Fruit fly (Drosophila melanogaster) S2 (cell line): ENCODE results near the gene CG15296.

Source experiments
- CG8478 ChIP-seq: fragments of >200 bp; optimal IDR thresholded peaks from 2 replicates; lab custom pipeline; 2018
- CTCF ChIP-seq, 2 experiments: fragments of >200 bp; optimal IDR thresholded peaks; 2 replicates each; lab custom pipeline; 2018

Gene CG15296

DNA sequence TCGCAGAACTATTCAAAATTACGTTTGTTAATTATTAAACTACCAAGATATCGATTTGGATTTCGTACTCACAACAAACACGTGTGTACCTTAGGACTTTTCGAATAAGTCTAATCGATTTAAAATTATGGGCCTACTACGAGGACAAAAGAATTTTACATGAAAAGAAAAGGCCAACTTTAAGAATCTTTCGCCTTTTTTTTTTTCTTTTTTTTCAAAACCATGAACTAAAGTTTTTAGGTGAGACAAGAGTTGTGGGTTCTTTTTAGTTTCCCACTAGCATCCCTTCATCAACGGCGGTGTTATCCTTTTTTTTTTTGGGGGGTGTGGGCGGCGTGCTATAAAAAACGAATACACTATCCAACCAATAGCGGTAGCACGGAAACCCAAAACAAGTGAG lies at the start of gene CG15296:
CG15296 (minus strand) TSS at position 101 of the 400 bp plus-strand sequence.
- TF ChIP-seq CTCF (optimal IDR thresholded peaks at IDR 0.05; lab: Kevin White, UChicago) (no peak), CG8478 (lab: Kevin White, UChicago) (no peak)

DNA sequence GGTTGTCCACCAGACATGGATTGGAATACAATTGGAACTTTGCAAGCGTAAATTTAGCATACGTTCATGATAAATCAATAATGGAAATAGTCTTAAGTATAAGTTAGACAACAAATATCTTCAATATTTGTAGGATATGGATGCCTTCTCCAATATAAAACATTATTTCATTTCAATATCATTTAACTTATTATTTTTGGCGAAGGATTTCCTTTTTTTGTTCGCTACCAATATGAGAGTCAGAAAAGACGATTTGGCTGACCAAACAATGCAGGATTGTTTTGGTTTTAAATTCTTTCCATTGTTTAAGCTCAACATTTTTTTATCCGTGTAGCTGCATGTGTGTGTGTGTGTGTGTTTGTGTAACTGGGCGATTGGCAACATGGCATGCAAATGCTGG lies 48.8 kb upstream of the CG15296 start:
- TF ChIP-seq CG8478 (lab: Kevin White, UChicago) (no peak), CTCF (optimal IDR thresholded peaks at IDR 0.05; lab: Kevin White, UChicago) (no peak)

DNA sequence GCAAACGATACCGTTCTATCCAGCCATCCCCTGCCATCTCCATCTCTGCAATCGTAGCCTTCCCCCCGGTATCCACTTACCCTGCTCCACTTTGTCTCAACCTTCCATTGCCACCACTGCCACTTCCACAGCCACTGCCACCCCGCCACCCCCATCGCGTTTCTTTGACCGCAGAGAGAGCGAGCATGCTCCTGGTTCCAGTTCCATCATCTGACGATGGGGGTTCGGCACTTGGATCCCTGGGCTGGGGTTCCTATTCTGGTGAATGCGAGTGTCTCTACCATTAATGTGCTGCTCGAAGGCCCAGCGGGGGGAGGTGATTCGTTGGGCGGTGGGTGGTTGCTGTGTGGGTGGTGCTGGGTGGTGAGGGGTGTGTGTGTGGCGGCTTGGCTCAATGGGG lies 47.2 kb upstream of the CG15296 start:
- TF ChIP-seq CG8478 (lab: Kevin White, UChicago), result no peak
- TF ChIP-seq CTCF (optimal IDR thresholded peaks at IDR 0.05; lab: Kevin White, UChicago), result no peak

DNA sequence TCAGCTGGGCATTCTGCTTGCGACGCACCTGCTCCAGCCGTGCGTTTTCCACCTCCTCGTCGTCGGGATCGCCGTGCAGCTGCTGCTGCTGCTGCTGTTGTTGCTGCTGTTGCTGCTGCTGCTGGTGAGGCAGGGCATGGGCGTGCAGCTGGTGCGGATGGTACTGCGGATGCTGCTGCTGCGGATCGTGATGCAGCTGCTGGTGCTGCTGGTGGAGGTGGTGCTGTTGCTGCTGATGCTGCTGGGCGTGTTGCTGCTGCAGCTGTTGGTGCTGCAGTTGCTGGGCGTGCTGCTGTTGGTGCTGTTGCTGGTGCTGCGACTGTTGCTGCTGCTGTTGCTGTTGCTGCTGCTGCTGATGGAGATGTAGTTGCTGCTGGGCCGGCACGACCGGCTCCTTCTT lies 41.2 kb upstream of the CG15296 start:
- TF ChIP-seq CG8478 (lab: Kevin White, UChicago), result no peak
- TF ChIP-seq CTCF (optimal IDR thresholded peaks at IDR 0.05; lab: Kevin White, UChicago), result no peak

DNA sequence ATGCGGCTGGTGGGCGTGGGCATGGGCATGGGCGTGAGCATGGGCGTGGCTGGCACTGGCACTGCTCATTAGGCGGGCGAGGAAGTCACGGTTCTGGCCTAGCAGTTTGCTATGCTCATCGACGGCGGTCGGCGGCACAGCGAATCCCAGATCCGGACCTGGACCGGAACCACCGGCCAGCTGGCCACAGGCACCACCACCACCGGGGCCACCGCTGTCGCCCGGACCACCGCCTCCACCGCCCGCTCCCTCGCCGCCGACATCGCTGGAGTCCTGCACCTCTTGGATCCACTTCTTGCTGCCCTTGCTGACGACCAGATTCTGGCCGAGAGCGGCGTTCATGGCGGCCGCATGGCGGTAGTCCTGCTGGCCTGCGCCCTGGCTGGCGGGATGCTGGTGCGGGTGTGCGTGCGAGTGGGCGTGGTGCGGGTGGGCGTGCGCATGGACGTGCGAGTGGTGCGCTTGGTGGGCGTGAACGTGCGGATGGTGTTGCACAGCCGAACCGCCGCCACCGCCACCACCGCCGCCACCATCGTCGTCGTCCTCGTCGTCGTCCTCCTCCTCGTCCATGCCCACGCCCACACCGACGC lies 40.6 kb upstream of the CG15296 start:
- TF ChIP-seq CG8478 (lab: Kevin White, UChicago) (no peak), CTCF (optimal IDR thresholded peaks at IDR 0.05; lab: Kevin White, UChicago) (no peak)

DNA sequence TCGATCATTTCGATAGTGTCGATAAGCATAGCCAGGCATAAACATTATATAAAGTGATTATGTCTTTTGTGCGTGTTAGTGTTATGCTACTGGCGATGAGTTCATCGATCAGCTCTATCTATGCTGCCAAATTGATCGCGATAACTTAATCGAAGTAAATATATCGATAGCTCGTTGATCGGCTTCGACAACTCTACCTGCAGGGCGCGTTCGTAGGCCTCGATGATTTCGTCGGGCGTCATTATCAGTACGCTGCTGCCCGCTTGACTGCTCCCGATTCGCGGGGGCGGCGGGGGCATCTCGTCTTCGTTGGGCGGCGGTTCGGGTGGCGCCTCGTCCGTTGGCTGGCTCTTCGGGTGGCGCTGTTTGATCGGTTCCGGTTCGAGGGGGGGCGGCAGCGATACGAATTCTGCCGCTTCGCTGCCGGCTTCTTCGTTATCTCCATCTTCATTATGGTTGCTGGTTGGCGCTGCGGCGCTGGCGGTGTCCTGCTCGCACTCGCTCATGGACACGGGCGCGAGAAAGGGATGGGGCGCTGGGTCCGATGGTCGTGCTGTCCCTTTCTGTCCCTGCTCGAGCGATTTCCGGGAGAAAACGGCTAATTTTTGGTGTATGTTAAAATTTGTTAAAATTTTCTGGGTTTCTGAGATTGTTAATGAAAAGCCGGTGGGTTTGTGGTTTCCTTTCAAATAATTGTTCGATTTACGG lies 35.8 kb upstream of the CG15296 start, which contains the start of gene CG1628:
CG1628 (minus strand) TSS at position 658 of the 708 bp plus-strand sequence.
- no peak for TF ChIP-seq CTCF (optimal IDR thresholded peaks at IDR 0.05; lab: Kevin White, UChicago)
- TF ChIP-seq CG8478 (lab: Kevin White, UChicago), result no peak

DNA sequence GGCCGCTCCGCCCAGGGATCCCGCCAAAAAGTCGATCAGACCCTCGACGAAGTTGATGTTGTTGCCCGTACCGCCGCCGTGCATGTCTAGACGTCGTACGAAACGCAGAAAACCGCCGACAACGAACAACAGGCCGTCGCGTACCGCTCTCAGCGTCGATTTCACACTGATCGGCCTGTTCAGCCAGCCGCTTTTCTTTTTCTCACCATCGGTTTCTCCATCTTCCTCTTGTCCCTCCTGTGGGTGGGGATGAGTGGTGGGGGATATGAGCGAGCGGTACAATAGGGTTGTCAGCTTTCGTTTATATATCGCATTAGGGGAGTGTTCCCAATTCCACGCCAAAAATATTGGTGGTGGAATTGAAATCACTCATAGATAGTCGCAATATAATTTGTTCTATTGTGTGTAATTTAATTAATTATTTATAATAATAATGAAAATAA lies 35.1 kb upstream of the CG15296 start:
- TF ChIP-seq CTCF (optimal IDR thresholded peaks at IDR 0.05; lab: Kevin White, UChicago) (no peak), CG8478 (lab: Kevin White, UChicago) (no peak)

DNA sequence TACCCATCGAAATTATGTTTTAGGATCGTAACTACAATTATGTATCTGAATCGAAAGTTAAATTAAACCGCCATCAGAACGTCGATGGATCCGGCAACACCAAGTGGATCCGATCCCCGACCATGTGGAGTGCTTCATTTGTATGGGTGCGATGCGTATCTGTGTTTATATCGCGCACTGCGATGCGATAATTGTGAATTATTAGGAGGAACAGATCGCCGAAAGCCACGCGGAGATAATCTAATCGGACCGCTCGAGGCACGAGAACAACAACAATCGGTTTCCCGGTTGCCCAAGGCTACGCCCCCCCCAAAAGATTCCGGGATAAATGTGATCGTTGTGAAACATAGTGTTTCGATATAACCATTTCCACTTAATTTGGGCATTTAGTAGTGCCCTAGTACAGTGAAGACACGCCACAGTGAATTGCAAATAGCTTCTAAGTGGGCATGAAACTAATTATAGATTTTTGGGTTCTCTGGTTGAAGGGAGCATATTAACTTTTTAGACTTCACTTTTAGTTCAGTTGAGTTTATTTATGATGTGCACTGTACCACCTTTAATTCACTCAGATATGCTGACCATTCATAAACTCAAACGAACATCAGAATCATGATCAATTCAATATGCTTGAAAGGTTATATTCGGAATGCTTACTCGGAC lies 34.0 kb upstream of the CG15296 start:
- TF ChIP-seq CTCF (optimal IDR thresholded peaks at IDR 0.05; lab: Kevin White, UChicago), result no peak
- TF ChIP-seq CG8478 (lab: Kevin White, UChicago), result no peak

DNA sequence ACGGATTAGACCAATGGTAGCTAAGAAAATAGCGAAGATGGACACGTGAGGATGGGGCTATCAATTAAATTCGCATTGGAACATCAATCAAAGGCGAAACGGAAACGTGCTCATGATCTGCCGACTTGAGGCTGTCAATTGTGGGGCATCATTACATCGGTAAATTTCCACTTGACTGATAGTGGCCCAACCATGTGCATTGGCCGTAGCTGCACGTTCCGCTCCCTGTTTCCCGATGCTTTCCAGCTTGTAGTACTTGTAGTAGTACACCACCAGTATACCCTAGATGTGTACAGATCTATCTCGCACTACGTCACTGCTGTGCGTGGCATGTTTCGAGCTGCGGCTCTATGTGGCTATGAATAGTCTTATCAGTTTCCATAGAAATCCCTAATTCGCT lies 32.9 kb upstream of the CG15296 start:
- TF ChIP-seq CTCF (optimal IDR thresholded peaks at IDR 0.05; lab: Kevin White, UChicago), result no peak
- TF ChIP-seq CG8478 (lab: Kevin White, UChicago), result no peak

DNA sequence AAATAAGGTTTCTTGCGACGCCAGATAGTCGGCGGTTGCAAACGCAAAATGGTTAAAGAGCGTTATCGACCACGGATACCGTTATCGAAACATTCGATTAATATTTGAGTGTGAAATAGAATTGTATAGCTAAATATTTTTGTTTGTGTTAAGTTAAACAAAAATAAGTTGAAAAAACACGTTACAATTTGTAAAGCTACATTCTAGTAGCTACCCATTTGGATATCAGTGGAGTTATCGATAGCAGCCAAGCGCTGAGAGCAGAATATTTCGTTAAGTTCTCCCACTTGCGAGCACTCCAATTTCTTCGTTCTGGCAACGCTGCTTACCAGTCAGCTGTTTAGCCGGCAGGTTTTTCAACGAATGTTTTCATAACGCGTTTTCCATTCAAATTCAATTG lies 29.4 kb upstream of the CG15296 start, which contains the start of the genes Hmr and CG2124:
Hmr (minus strand) TSS at position 43 of the 400 bp plus-strand sequence.
CG2124 (plus strand) TSS at position 310 of the 400 bp plus-strand sequence.
- TF ChIP-seq CTCF (optimal IDR thresholded peaks at IDR 0.05; lab: Kevin White, UChicago) (no peak), CG8478 (lab: Kevin White, UChicago) (no peak)

DNA sequence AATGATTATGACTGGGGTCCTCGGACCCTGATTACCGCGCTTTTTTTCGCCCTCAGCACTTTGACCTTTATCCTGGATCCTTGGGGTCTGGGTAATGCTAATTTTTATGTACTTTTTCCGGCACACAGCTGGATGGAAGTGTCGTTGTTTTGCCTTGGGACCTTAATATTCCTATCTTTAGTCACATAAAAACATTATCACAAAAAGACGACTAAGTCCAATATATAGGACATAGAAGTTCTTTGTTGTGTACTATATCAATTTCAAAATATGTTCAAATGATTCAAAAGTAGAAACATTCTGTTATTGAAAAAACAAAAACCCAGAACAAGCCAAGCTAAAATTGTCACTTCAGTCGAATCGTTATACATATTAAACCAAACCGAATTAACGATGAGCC lies 22.4 kb upstream of the CG15296 start, which contains the start of gene Rab9D:
Rab9D (plus strand) TSS at position 301 of the 400 bp plus-strand sequence.
- TF ChIP-seq CG8478 (lab: Kevin White, UChicago) (no peak), CTCF (optimal IDR thresholded peaks at IDR 0.05; lab: Kevin White, UChicago) (no peak)

DNA sequence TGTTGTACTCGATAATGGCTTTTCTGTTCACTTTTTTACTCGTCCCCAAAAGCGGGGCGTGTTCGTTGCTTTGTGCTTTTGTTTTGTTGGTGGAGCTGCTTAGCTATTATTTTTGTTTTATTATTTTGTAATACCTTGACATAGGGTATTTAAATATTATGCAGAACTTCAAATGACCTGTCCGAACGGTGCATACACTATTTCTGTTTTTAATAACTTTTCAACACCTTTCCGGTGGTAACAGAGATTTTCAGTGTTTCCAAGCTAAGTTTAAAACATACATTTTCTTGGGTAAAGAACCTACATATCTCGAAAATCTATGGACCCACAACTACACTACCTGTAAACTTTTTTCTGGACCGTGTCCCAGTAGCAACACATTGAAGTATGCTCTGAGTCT lies 21.1 kb upstream of the CG15296 start:
- no peak for TF ChIP-seq CG8478 (lab: Kevin White, UChicago)
- TF ChIP-seq CTCF (optimal IDR thresholded peaks at IDR 0.05; lab: Kevin White, UChicago), result no peak

DNA sequence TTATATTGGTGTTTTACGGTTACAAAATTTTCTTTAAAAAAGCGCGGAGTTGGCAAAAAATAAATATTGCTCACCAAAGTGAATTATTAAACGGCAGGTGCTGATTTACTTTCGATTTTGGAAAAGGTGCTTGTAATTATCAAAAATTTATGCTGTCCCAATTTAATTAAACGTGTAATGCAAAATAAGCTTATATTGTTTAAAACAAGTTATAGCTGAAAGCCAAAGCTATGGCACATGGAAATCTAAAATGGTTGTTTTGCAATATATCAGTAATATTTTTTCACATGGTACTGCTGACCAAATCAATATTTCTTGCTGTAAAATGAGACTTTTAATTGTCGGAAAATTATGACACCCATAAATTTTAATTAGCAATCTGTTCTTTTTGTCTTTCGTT lies 19.8 kb upstream of the CG15296 start:
- no peak for TF ChIP-seq CG8478 (lab: Kevin White, UChicago)
- no peak for TF ChIP-seq CTCF (optimal IDR thresholded peaks at IDR 0.05; lab: Kevin White, UChicago)

DNA sequence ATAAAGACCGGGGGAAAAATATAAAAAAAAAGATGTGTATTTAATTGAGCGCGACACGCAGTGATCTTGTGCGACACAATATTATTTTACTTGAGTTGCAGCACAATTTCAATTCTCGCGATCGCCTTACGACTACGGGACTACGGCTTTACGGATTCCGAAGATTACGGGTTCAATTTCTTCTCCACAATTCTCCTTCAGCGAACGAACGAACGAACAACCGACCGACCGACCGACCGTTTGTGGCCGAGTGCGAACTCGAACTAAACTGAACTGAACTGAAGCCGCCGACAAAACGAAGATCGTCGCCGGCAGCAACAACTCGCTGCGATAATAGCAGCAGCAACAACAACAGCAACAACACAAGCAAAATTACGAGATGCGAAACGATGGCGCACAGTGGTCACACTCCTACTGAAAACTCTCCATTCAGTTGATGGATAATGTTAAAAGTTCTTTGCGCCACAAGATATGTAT lies 18.8 kb upstream of the CG15296 start, which contains the start of gene spri:
spri (minus strand) TSS at position 265 of the 477 bp plus-strand sequence.
- TF ChIP-seq CG8478 (lab: Kevin White, UChicago) (no peak), CTCF (optimal IDR thresholded peaks at IDR 0.05; lab: Kevin White, UChicago) (no peak)

DNA sequence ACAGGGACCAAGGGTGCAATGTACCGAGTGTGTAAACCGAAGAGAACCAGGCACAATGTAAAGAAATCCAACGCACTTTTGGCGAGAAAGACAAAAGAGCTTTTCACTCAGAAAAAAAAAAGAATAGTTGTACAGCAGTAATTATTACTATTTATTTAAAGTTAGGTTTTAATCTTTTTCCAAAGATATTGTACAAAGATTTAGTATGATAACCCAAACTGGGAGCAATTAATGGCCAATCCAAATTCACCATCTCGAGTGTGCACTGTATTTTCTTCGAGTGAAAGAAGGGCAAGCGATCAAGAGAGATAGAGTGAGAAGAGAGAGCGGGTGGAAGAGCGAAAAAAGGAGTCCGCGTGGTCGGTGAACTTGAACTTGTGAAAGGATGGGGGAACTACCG lies 18.1 kb upstream of the CG15296 start:
- no peak for TF ChIP-seq CG8478 (lab: Kevin White, UChicago)
- no peak for TF ChIP-seq CTCF (optimal IDR thresholded peaks at IDR 0.05; lab: Kevin White, UChicago)
